Fruit fly (Drosophila melanogaster) whole organism, embryonic: ENCODE results near the gene Nup153.

ENCODE experiments used
- Aef1 ChIP-seq: fragments of 200-800 bp; sonication (Bioruptor generic); IDR thresholded peaks from 3 replicates; pipeline ENCODE4 v1.3.6; 2022; ENCODE audit warnings: missing biosample characterization, missing genetic modification characterization
- Asciz ChIP-seq: fragments of 200-800 bp; sonication (Bioruptor generic); optimal IDR thresholded peaks from 2 replicates; lab custom pipeline; 2017; ENCODE audit warnings: missing biosample characterization, mild to moderate bottlenecking, missing genetic modification characterization, missing genetic modification reagents
- Atf-2 ChIP-seq: fragments of 200-800 bp; sonication (Bioruptor generic); optimal IDR thresholded peaks from 2 replicates; lab custom pipeline; 2016; ENCODE audit warnings: missing biosample characterization, missing genetic modification characterization
- BtbVII ChIP-seq: fragments of 200-800 bp; sonication (Bioruptor generic); optimal IDR thresholded peaks from 3 replicates; lab custom pipeline; 2017; ENCODE audit warnings: missing biosample characterization, mild to moderate bottlenecking, missing genetic modification characterization
- CG11247 ChIP-seq: fragments of 200-800 bp; sonication (Bioruptor generic); IDR thresholded peaks from 2 replicates; pipeline ENCODE4 v1.3.6; 2022; ENCODE audit warnings: missing biosample characterization, missing genetic modification characterization
- CG12155 ChIP-seq: fragments of 200-800 bp; sonication (Bioruptor generic); optimal IDR thresholded peaks from 3 replicates; lab custom pipeline; 2016; ENCODE audit warnings: missing biosample characterization, missing genetic modification characterization
- CG1233 ChIP-seq: fragments of 200-800 bp; sonication (Bioruptor generic); optimal IDR thresholded peaks from 4 replicates; lab custom pipeline; 2018; ENCODE audit warnings: missing biosample characterization, mild to moderate bottlenecking, missing genetic modification characterization
- CG14014 ChIP-seq: fragments of 200-800 bp; sonication (Bioruptor generic); IDR thresholded peaks from 2 replicates; pipeline ENCODE4 v1.3.6; 2022; ENCODE audit warnings: missing biosample characterization, missing genetic modification characterization
- CG17612 ChIP-seq: fragments of 200-800 bp; sonication (Bioruptor generic); IDR thresholded peaks from 2 replicates; pipeline ENCODE4 v1.3.6; 2022; ENCODE audit warnings: missing biosample characterization, missing genetic modification characterization
- CG17802 ChIP-seq: fragments of 200-800 bp; sonication (Bioruptor generic); optimal IDR thresholded peaks from 2 replicates; lab custom pipeline; 2018; ENCODE audit warnings: missing biosample characterization, mild to moderate bottlenecking, missing genetic modification characterization, moderate library complexity
- CG1832 ChIP-seq: fragments of 200-800 bp; sonication (Bioruptor generic); optimal IDR thresholded peaks from 2 replicates; lab custom pipeline; 2017; ENCODE audit warnings: missing biosample characterization, mild to moderate bottlenecking, missing genetic modification characterization, inconsistent platforms
- CG2199 ChIP-seq: fragments of 200-800 bp; sonication (Bioruptor generic); IDR thresholded peaks from 3 replicates; pipeline ENCODE4 v1.3.6; 2022; ENCODE audit warnings: missing biosample characterization, missing genetic modification characterization
- CG34376 ChIP-seq: fragments of 200-800 bp; sonication (Bioruptor generic); optimal IDR thresholded peaks from 2 replicates; lab custom pipeline; 2018; ENCODE audit warnings: missing biosample characterization, mild to moderate bottlenecking, missing genetic modification characterization
- CG3847 ChIP-seq: fragments of 200-800 bp; sonication (Bioruptor generic); IDR thresholded peaks from 2 replicates; pipeline ENCODE4 v1.3.6; 2022; ENCODE audit warnings: missing biosample characterization, missing genetic modification characterization
- CG3995 ChIP-seq: fragments of 200-800 bp; sonication (Bioruptor generic); optimal IDR thresholded peaks from 3 replicates; lab custom pipeline; 2016; ENCODE audit warnings: missing biosample characterization, missing genetic modification characterization
- CG6683 ChIP-seq: fragments of 200-800 bp; sonication (Bioruptor generic); optimal IDR thresholded peaks from 2 replicates; lab custom pipeline; 2017; ENCODE audit warnings: missing biosample characterization, mild to moderate bottlenecking, missing genetic modification characterization, missing genetic modification reagents
- CG6689 ChIP-seq: fragments of 200-800 bp; sonication (Bioruptor generic); IDR thresholded peaks from 2 replicates; pipeline ENCODE4 v1.3.6; 2022; ENCODE audit warnings: missing biosample characterization, missing genetic modification characterization
- CG7556 ChIP-seq: fragments of 200-800 bp; sonication (Bioruptor generic); optimal IDR thresholded peaks from 2 replicates; lab custom pipeline; 2017; ENCODE audit warnings: missing biosample characterization, mild to moderate bottlenecking, missing genetic modification characterization
- CG8281 ChIP-seq: fragments of 200-800 bp; sonication (Bioruptor generic); optimal IDR thresholded peaks from 2 replicates; lab custom pipeline; 2018; ENCODE audit warnings: missing biosample characterization, mild to moderate bottlenecking, missing genetic modification characterization, moderate library complexity
- CG8290 ChIP-seq, 3 experiments: fragments of 200-800 bp; sonication (Bioruptor generic); optimal IDR thresholded peaks; 2 replicates each; lab custom pipeline; 2016 to 2019; ENCODE audit warnings: missing biosample characterization in 3 of 3, missing genetic modification characterization in 3 of 3, mild to moderate bottlenecking in 2 of 3, moderate library complexity in 1 of 3
- CG8765 ChIP-seq: fragments of 200-800 bp; sonication (Bioruptor generic); IDR thresholded peaks from 2 replicates; pipeline ENCODE4 v1.3.6; 2022; ENCODE audit warnings: missing biosample characterization, missing genetic modification characterization
- Dbx ChIP-seq: fragments of 200-800 bp; sonication (Bioruptor generic); IDR thresholded peaks from 3 replicates; pipeline ENCODE4 v1.3.6; 2022; ENCODE audit warnings: missing biosample characterization, missing genetic modification characterization
- E2f2 ChIP-seq: fragments of 200-800 bp; sonication (Bioruptor generic); IDR thresholded peaks from 2 replicates; pipeline ENCODE4 v1.3.6; 2022; ENCODE audit warnings: missing biosample characterization, missing genetic modification characterization
- HLH54F ChIP-seq: fragments of 200-800 bp; sonication (Bioruptor generic); optimal IDR thresholded peaks from 3 replicates; lab custom pipeline; 2016; ENCODE audit warnings: missing biosample characterization, missing genetic modification characterization
- Hand ChIP-seq: fragments of 200-800 bp; sonication (Bioruptor generic); optimal IDR thresholded peaks from 2 replicates; lab custom pipeline; 2017; ENCODE audit warnings: mild to moderate bottlenecking, missing biosample characterization, missing genetic modification reagents, missing genetic modification characterization
- Hr78 ChIP-seq, 2 experiments: fragments of 200-800 bp in 1 of 2; fragments of >200 bp in 1 of 2; sonication (Bioruptor generic) in 1 of 2; optimal IDR thresholded peaks; 2 replicates each; lab custom pipeline; 2017 to 2019; ENCODE audit warnings: missing biosample characterization in 2 of 2, missing genetic modification characterization in 2 of 2, mild to moderate bottlenecking in 1 of 2, moderate library complexity in 1 of 2
- Hsf ChIP-seq: fragments of 200-800 bp; sonication (Bioruptor generic); optimal IDR thresholded peaks from 3 replicates; lab custom pipeline; 2016; ENCODE audit warnings: missing biosample characterization, missing genetic modification characterization
- MBD-R2 ChIP-seq: fragments of 200-800 bp; sonication (Bioruptor generic); IDR thresholded peaks from 2 replicates; pipeline ENCODE4 v1.3.6; 2022; ENCODE audit warnings: missing biosample characterization, missing genetic modification characterization
- Myb ChIP-seq: fragments of 200-800 bp; sonication (Bioruptor generic); optimal IDR thresholded peaks from 2 replicates; lab custom pipeline; 2016; ENCODE audit warnings: missing biosample characterization, missing genetic modification characterization
- Sox102F ChIP-seq: fragments of 200-800 bp; sonication (Bioruptor generic); optimal IDR thresholded peaks from 2 replicates; lab custom pipeline; 2018; ENCODE audit warnings: missing biosample characterization, mild to moderate bottlenecking, missing genetic modification characterization, moderate library complexity
- Vsx1 ChIP-seq: fragments of 200-800 bp; sonication (Bioruptor generic); optimal IDR thresholded peaks from 2 replicates; lab custom pipeline; 2017; ENCODE audit warnings: missing biosample characterization, mild to moderate bottlenecking, missing genetic modification characterization, missing genetic modification reagents
- az2 ChIP-seq: fragments of 200-800 bp; sonication (Bioruptor generic); optimal IDR thresholded peaks from 3 replicates; lab custom pipeline; 2016; ENCODE audit warnings: missing biosample characterization, missing genetic modification characterization
- chif ChIP-seq, 2 experiments: fragments of 200-800 bp; sonication (Bioruptor generic); optimal IDR thresholded peaks; 3 replicates each; lab custom pipeline; 2016; ENCODE audit warnings: missing biosample characterization in 2 of 2, missing genetic modification characterization in 2 of 2
- chn ChIP-seq: fragments of 200-800 bp; sonication (Bioruptor generic); optimal IDR thresholded peaks from 2 replicates; lab custom pipeline; 2016; ENCODE audit warnings: missing biosample characterization, missing genetic modification characterization
- croc ChIP-seq: fragments of 200-800 bp; sonication (Bioruptor generic); conservative IDR thresholded peaks from 3 replicates; pipeline ENCODE4 v1.3.6; 2022; ENCODE audit warnings: missing biosample characterization, missing genetic modification characterization
- gcm2 ChIP-seq: fragments of 200-800 bp; sonication (Bioruptor generic); optimal IDR thresholded peaks from 2 replicates; lab custom pipeline; 2016; ENCODE audit warnings: missing biosample characterization, missing genetic modification characterization
- hbn ChIP-seq: fragments of 200-800 bp; sonication (Bioruptor generic); IDR thresholded peaks from 2 replicates; pipeline ENCODE4 v1.3.6; 2022; ENCODE audit warnings: missing biosample characterization, missing genetic modification characterization; ENCODE audit not compliant: partially characterized antibody
- jing ChIP-seq: fragments of 200-800 bp; sonication (Bioruptor generic); optimal IDR thresholded peaks from 2 replicates; lab custom pipeline; 2018; ENCODE audit warnings: missing biosample characterization, mild to moderate bottlenecking, missing genetic modification characterization
- mld ChIP-seq: fragments of 200-800 bp; sonication (Bioruptor generic); IDR thresholded peaks from 3 replicates; pipeline ENCODE4 v1.3.6; 2022; ENCODE audit warnings: missing biosample characterization, missing genetic modification characterization; ENCODE audit not compliant: partially characterized antibody
- nau ChIP-seq: fragments of 200-800 bp; sonication (Bioruptor generic); optimal IDR thresholded peaks from 3 replicates; lab custom pipeline; 2017; ENCODE audit warnings: missing biosample characterization, mild to moderate bottlenecking, missing genetic modification characterization, missing genetic modification reagents
- sd ChIP-seq: fragments of 200-800 bp; sonication (Bioruptor generic); optimal IDR thresholded peaks from 3 replicates; lab custom pipeline; 2018; ENCODE audit warnings: missing biosample characterization, mild to moderate bottlenecking, missing genetic modification characterization, moderate library complexity
- sim ChIP-seq: fragments of 200-800 bp; sonication (Bioruptor generic); IDR thresholded peaks from 2 replicates; pipeline ENCODE4 v1.3.6; 2022; ENCODE audit warnings: missing biosample characterization, missing genetic modification characterization
- sob ChIP-seq: fragments of 200-800 bp; sonication (Bioruptor generic); IDR thresholded peaks from 2 replicates; pipeline ENCODE4 v1.3.6; 2022; ENCODE audit warnings: missing biosample characterization, missing genetic modification characterization
- tgo ChIP-seq: fragments of 200-800 bp; sonication (Bioruptor generic); IDR thresholded peaks from 3 replicates; pipeline ENCODE4 v1.3.6; 2022; ENCODE audit warnings: missing biosample characterization, missing genetic modification characterization
- toy ChIP-seq: fragments of 200-800 bp; sonication (Bioruptor generic); IDR thresholded peaks from 2 replicates; pipeline ENCODE4 v1.3.6; 2022; ENCODE audit warnings: missing biosample characterization, missing genetic modification characterization
- wdn ChIP-seq: fragments of 200-800 bp; sonication (Bioruptor generic); IDR thresholded peaks from 2 replicates; pipeline ENCODE4 v1.3.6; 2022; ENCODE audit warnings: missing biosample characterization, missing genetic modification characterization
- zf30C ChIP-seq: fragments of 200-800 bp; sonication (Bioruptor generic); optimal IDR thresholded peaks from 3 replicates; lab custom pipeline; 2018; ENCODE audit warnings: missing biosample characterization, mild to moderate bottlenecking, missing genetic modification characterization

Nup153 gene

dm6 chrX:16637594-16638485 lies 38.8 kb downstream of the Nup153 start, which contains the start of gene RpS19a:
TSS of gene RpS19a (plus strand) at chrX:16637894.
- TF ChIP-seq CG6683 (GFP tag; lab: Kevin White, UChicago) (peak; percentile 56), az2 (peak; percentile 35), wdn (peak; percentile 57), sd (no peak), Myb (peak; percentile 5), chn (GFP tag; lab: Kevin White, UChicago) (peak; percentile 20), CG11247 (GFP tag; lab: Robert Waterston, UW) (peak; percentile 68), CG8765 (0 out of 2 replicates have a peak, but pooled peaks have one; percentile 11), Hsf (GFP tag; lab: Kevin White, UChicago) (peak; percentile 30), gcm2 (GFP tag; lab: Kevin White, UChicago) (peak; percentile 36), toy (GFP tag; lab: Robert Waterston, UW) (peak; percentile 26; the same call in 1 of the 2 replicates), BtbVII (peak; percentile 88), Hand (GFP tag; lab: Kevin White, UChicago) (peak; percentile 88), nau (GFP tag; lab: Kevin White, UChicago) (peak; percentile 85), Asciz (GFP tag; lab: Kevin White, UChicago) (peak; percentile 85), sim (GFP tag; lab: Robert Waterston, UW) (peak; percentile 79), zf30C (GFP tag; lab: Kevin White, UChicago) (peak; percentile 42), CG8290 (GFP tag; optimal IDR thresholded peaks at IDR 0.05; lab: Kevin White, UChicago) (peak; percentile 15), CG8290 (tag; optimal IDR thresholded peaks at IDR 0.05; lab: Kevin White, UChicago) (peak; percentile 78 to 79), CG17612 (GFP tag; lab: Robert Waterston, UW) (peak; percentile 27; the same call in 1 of the 2 replicates), Hr78 (GFP tag; optimal IDR thresholded peaks at IDR 0.05; lab: Kevin White, UChicago) (peak in 1 of 2 experiments; percentile 18), CG7556 (GFP tag; lab: Kevin White, UChicago) (peak; percentile 72), CG1233 (GFP tag; lab: Kevin White, UChicago) (peak; percentile 93), croc (peak; percentile 34; the same call in 2 of the 3 replicates), mld (0 out of 3 replicates have a peak, but pooled peaks have one; percentile 4), jing (GFP tag; lab: Kevin White, UChicago) (no peak), Vsx1 (GFP tag; lab: Kevin White, UChicago) (peak; percentile 83), sob (GFP tag; lab: Robert Waterston, UW) (peak; percentile 73), MBD-R2 (GFP tag; lab: Robert Waterston, UW) (no peak; the same call in 1 of the 2 replicates), CG6689 (GFP tag; lab: Robert Waterston, UW) (peak; percentile 59), Sox102F (GFP tag; lab: Kevin White, UChicago) (peak; percentile 36), CG8281 (tag; lab: Kevin White, UChicago) (peak; percentile 39), CG14014 (peak; percentile 72), CG12155 (GFP tag; lab: Kevin White, UChicago) (peak; percentile 27), CG3847 (GFP tag; lab: Robert Waterston, UW) (peak; percentile 59), Dbx (GFP tag; lab: Robert Waterston, UW) (peak; percentile 66), CG3995 (peak; percentile 25), CG2199 (GFP tag; lab: Robert Waterston, UW) (peak; percentile 74; the same call in 1 of the 3 replicates), Aef1 (peak; percentile 64), CG1832 (GFP tag; lab: Kevin White, UChicago) (peak; percentile 53), Atf-2 (peak; percentile 36), CG34376 (GFP tag; lab: Kevin White, UChicago) (peak; percentile 96), chif (GFP tag; optimal IDR thresholded peaks at IDR 0.05; lab: Kevin White, UChicago) (peak in 1 of 2 experiments; percentile 55), HLH54F (peak; percentile 16), CG17802 (tag; lab: Kevin White, UChicago) (peak; percentile 80), tgo (GFP tag; lab: Robert Waterston, UW) (peak; percentile 51; the same call in 2 of the 3 replicates), hbn (GFP tag; lab: Robert Waterston, UW) (no peak), E2f2 (GFP tag; lab: Robert Waterston, UW) (peak; percentile 58)
